Worm (Caenorhabditis elegans): ENCODE results near the gene C09B7.2.

Gene C09B7.2

DNA sequence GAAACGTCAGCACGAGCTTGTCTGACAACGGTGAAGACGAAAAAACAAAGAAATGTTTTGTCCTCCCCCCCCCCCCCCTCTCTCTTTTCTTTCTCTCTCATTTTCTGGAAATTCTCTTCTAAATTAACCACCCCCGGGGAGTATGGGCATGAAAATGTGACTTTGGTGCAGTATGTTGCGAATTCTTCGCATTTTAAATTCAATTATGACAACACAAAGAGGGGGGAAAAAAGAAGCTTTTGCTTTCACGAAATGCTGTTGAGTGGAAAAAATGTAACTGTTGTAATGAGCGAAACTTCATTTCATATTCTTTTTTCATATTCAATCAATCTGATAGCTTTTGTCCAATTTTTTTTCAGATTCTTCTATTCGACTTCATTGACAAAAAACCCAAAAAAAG lies 13.6 kb upstream of the C09B7.2 start:
- TF ChIP-seq Y22D7AL.16 (tag; optimal IDR thresholded peaks at IDR 0.05) (no peak), unc-42 (tag; optimal IDR thresholded peaks at IDR 0.05) (peak; percentile 10), ceh-31 (tag; optimal IDR thresholded peaks at IDR 0.05) (peak; percentile 35)

ce11 chrX:2663798-2664197 lies 4.1 kb upstream of the C09B7.2 start:
- TF ChIP-seq pha-4 (tag; optimal IDR thresholded peaks at IDR 0.05) = no peak
- no peak for TF ChIP-seq K09A11.1 (tag; optimal IDR thresholded peaks at IDR 0.05; ENCODE audit: insufficient read depth)
- TF ChIP-seq ceh-34 (tag; optimal IDR thresholded peaks at IDR 0.05) = no peak

- TF ChIP-seq tbx-2 (tag; optimal IDR thresholded peaks at IDR 0.05) = no peak
Observed at ce11 chrX:2664273-2664672, 3.7 kb upstream of the C09B7.2 start, which contains the start of gene F54G2.1. Gene F54G2.1, minus strand, starts transcription at chrX:2664373.

ce11 chrX:2673272-2673671 lies 5.3 kb downstream of the C09B7.2 start, which contains the start of gene ser-7:
Gene ser-7, plus strand, starts transcription at chrX:2673572.
- TF ChIP-seq ets-4 (tag; optimal IDR thresholded peaks at IDR 0.05) (no peak), nhr-11 (tag; optimal IDR thresholded peaks at IDR 0.05) (no peak), pag-3 (tag; optimal IDR thresholded peaks at IDR 0.05; ENCODE audit: borderline replicate concordance) (no peak), unc-55 (GFP tag; optimal IDR thresholded peaks at IDR 0.05) (no peak)

DNA sequence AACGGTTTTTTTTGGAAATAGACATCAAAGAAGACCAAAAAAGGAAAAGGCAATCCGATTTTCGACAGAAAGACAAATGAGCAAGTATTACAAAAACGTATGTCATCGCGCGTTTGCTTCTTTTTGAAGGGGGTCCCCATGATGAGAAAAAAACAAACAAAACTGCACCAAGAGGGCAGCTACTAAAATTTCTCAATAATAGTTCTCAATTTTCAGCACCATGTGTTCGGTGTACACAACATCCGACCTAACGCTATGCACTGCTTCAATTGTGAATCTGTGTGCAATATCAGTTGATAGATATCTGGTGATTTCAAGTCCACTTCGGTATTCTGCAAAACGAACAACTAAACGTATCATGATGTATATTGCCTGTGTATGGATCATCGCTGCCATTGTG lies 6.6 kb downstream of the C09B7.2 start:
- TF ChIP-seq C08G9.2 (tag; optimal IDR thresholded peaks at IDR 0.05) = no peak
- TF ChIP-seq F13H6.1 (tag; optimal IDR thresholded peaks at IDR 0.05) = no peak
- no peak for TF ChIP-seq T23F11.4 (GFP tag; optimal IDR thresholded peaks at IDR 0.05)

DNA sequence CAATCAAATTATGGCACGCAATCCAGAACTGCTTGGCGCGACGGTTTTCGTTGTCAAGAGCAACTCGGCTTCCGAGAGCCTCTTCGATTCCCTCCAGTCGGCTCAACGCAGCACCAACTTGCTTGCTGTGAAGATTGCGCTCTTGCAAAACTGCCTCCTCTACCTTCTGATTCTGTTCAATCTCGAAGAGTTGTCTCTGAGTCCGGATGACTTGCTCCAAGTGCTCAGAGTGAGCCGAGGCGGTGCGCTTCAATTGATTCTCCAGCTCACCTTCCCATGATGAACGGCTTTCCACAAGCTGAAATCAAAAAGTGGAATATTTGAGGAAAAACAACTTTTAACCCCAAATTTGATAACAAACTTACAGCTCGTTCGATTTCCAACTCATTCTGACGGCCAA lies 16.5 kb downstream of the C09B7.2 start:
- TF ChIP-seq fkh-6 (tag; optimal IDR thresholded peaks at IDR 0.05) = no peak
- no peak for TF ChIP-seq pat-9 (tag; optimal IDR thresholded peaks at IDR 0.05)
- no peak for TF ChIP-seq sox-2 (GFP tag; IDR thresholded peaks at IDR 0.05)

- no peak for TF ChIP-seq T23F11.4 (GFP tag; optimal IDR thresholded peaks at IDR 0.05)
- no peak for TF ChIP-seq odd-2 (tag; optimal IDR thresholded peaks at IDR 0.05)
- TF ChIP-seq ama-1 (optimal IDR thresholded peaks at IDR 0.05) = no peak
- no peak for TF ChIP-seq pha-2 (tag; optimal IDR thresholded peaks at IDR 0.05)
- TF ChIP-seq unc-3 (GFP tag; conservative IDR thresholded peaks at IDR 0.05) = no peak
- TF ChIP-seq unc-3 (tag; optimal IDR thresholded peaks at IDR 0.05) = peak; percentile 15
- no peak for TF ChIP-seq pat-9 (tag; optimal IDR thresholded peaks at IDR 0.05)
- peak; percentile 34 for TF ChIP-seq dmd-4 (tag; optimal IDR thresholded peaks at IDR 0.05; ENCODE audit: borderline replicate concordance)
- TF ChIP-seq npax-4 (tag; optimal IDR thresholded peaks at IDR 0.05) = no peak
- no peak for TF ChIP-seq zip-5 (tag; optimal IDR thresholded peaks at IDR 0.05)
- TF ChIP-seq tbx-2 (tag; optimal IDR thresholded peaks at IDR 0.05) = peak; percentile 72
- TF ChIP-seq fkh-6 (tag; optimal IDR thresholded peaks at IDR 0.05) = no peak
- TF ChIP-seq che-1 (tag; optimal IDR thresholded peaks at IDR 0.05) = no peak
- TF ChIP-seq pax-1 (tag; optimal IDR thresholded peaks at IDR 0.05) = peak; percentile 50
- no peak for TF ChIP-seq F13H6.1 (tag; optimal IDR thresholded peaks at IDR 0.05)
- TF ChIP-seq ceh-14 (tag; optimal IDR thresholded peaks at IDR 0.05) = peak; percentile 21
- peak; percentile 32 for TF ChIP-seq ref-2 (tag; optimal IDR thresholded peaks at IDR 0.05)
- TF ChIP-seq unc-42 (tag; optimal IDR thresholded peaks at IDR 0.05) = peak; percentile 62
- TF ChIP-seq ceh-24 (tag; optimal IDR thresholded peaks at IDR 0.05) = no peak
- TF ChIP-seq mec-3 (tag; optimal IDR thresholded peaks at IDR 0.05; ENCODE audit: borderline replicate concordance) = no peak
- no peak for TF ChIP-seq syd-9 (tag; optimal IDR thresholded peaks at IDR 0.05)
- peak; percentile 16 for TF ChIP-seq madf-2 (tag; optimal IDR thresholded peaks at IDR 0.05)
- no peak for TF ChIP-seq pha-4 (tag; optimal IDR thresholded peaks at IDR 0.05)
- no peak for TF ChIP-seq elt-4 (tag; optimal IDR thresholded peaks at IDR 0.05)
- TF ChIP-seq hlh-8 (tag; optimal IDR thresholded peaks at IDR 0.05) = no peak
- peak; percentile 12 for TF ChIP-seq rnt-1 (tag; optimal IDR thresholded peaks at IDR 0.05)
- TF ChIP-seq ztf-16 (tag; optimal IDR thresholded peaks at IDR 0.05) = peak; percentile 46
- TF ChIP-seq pag-3 (tag; optimal IDR thresholded peaks at IDR 0.05; ENCODE audit: borderline replicate concordance) = no peak
- no peak for TF ChIP-seq eyg-1 (tag; optimal IDR thresholded peaks at IDR 0.05)
- peak; percentile 1 for TF ChIP-seq ceh-48 (tag; optimal IDR thresholded peaks at IDR 0.05)
- TF ChIP-seq tbx-7 (tag; optimal IDR thresholded peaks at IDR 0.05) = no peak
- peak; percentile 11 for TF ChIP-seq hlh-30 (tag; optimal IDR thresholded peaks at IDR 0.05; ENCODE audit: insufficient read depth)
Observed at ce11 chrX:2687174-2687573, 19.2 kb downstream of the C09B7.2 start, which contains the start of gene immt-1. Gene immt-1, minus strand, starts transcription at chrX:2687184.
